Fruit fly (Drosophila melanogaster): ENCODE measurements around the gene Tre1.

Gene Tre1

dm6 chrX:5678178-5678470, 1.7 kb downstream of the Tre1 start:
- TF ChIP-seq sv (GFP tag; optimal IDR thresholded peaks at IDR 0.05) (peak; percentile 4), br (GFP tag; optimal IDR thresholded peaks at IDR 0.05) (no peak)

dm6 chrX:5677400-5678177, 2.2 kb downstream of the Tre1 start:
- TF ChIP-seq Abd-B (GFP tag; optimal IDR thresholded peaks at IDR 0.05) (no peak), Jra (GFP tag; optimal IDR thresholded peaks at IDR 0.05) (peak; percentile 60), ey (GFP tag; optimal IDR thresholded peaks at IDR 0.05) (peak; percentile 11), rgr (GFP tag; optimal IDR thresholded peaks at IDR 0.05) (peak; percentile 52), CG9705 (GFP tag; optimal IDR thresholded peaks at IDR 0.05) (peak; percentile 48), N (GFP tag; optimal IDR thresholded peaks at IDR 0.05) (no peak), Hr78 (GFP tag; optimal IDR thresholded peaks at IDR 0.05) (no peak), CG32264 (GFP tag; optimal IDR thresholded peaks at IDR 0.05) (no peak), sage (GFP tag; optimal IDR thresholded peaks at IDR 0.05) (peak; percentile 8), pan (optimal IDR thresholded peaks at IDR 0.05) (no peak), dsf (GFP tag; optimal IDR thresholded peaks at IDR 0.05; ENCODE audit: borderline replicate concordance) (peak; percentile 33), Sp1 (GFP tag; optimal IDR thresholded peaks at IDR 0.05) (peak; percentile 70), jim (GFP tag; optimal IDR thresholded peaks at IDR 0.05) (no peak), woc (GFP tag; optimal IDR thresholded peaks at IDR 0.05) (no peak), dmrt93B (GFP tag; optimal IDR thresholded peaks at IDR 0.05) (peak; percentile 30), psq (GFP tag; optimal IDR thresholded peaks at IDR 0.05) (peak; percentile 52), fru (GFP tag; optimal IDR thresholded peaks at IDR 0.05) (peak; percentile 36), brk (GFP tag; optimal IDR thresholded peaks at IDR 0.05) (no peak), OdsH (GFP tag; optimal IDR thresholded peaks at IDR 0.05) (peak; percentile 57), CrebA (GFP tag; optimal IDR thresholded peaks at IDR 0.05; ENCODE audit: borderline replicate concordance) (no peak), Dfd (GFP tag; optimal IDR thresholded peaks at IDR 0.05) (no peak), Myc (optimal IDR thresholded peaks at IDR 0.05) (no peak), Hnf4 (GFP tag; optimal IDR thresholded peaks at IDR 0.05) (peak; percentile 73), tai (GFP tag; optimal IDR thresholded peaks at IDR 0.05) (no peak), sv (GFP tag; optimal IDR thresholded peaks at IDR 0.05) (peak; percentile 77), HLH106 (tag; optimal IDR thresholded peaks at IDR 0.05) (peak; percentile 8), h (GFP tag; optimal IDR thresholded peaks at IDR 0.05) (peak; percentile 66), GATAd (GFP tag; optimal IDR thresholded peaks at IDR 0.05) (peak; percentile 28), usp (GFP tag; optimal IDR thresholded peaks at IDR 0.05) (no peak), foxo (GFP tag; optimal IDR thresholded peaks at IDR 0.05) (peak in 1 of 2 experiments; percentile 59), Rel (GFP tag; optimal IDR thresholded peaks at IDR 0.05) (no peak), Rel (tag; optimal IDR thresholded peaks at IDR 0.05) (no peak), br (GFP tag; optimal IDR thresholded peaks at IDR 0.05) (peak; percentile 63), dl (GFP tag; optimal IDR thresholded peaks at IDR 0.05; ENCODE audit: insufficient read depth in 1 of 2, partially characterized antibody in 2 of 2) (no peak), Vsx2 (GFP tag; optimal IDR thresholded peaks at IDR 0.05; ENCODE audit: partially characterized antibody) (no peak), Hr83 (GFP tag; optimal IDR thresholded peaks at IDR 0.05; ENCODE audit: poor library complexity, severe bottlenecking) (peak; percentile 70), lola (GFP tag; optimal IDR thresholded peaks at IDR 0.05) (no peak), Mio (GFP tag; optimal IDR thresholded peaks at IDR 0.05) (no peak), Dif (GFP tag; optimal IDR thresholded peaks at IDR 0.05; ENCODE audit: partially characterized antibody) (no peak)

dm6 chrX:5676855-5677254, 2.9 kb downstream of the Tre1 start:
- TF ChIP-seq lola (GFP tag; optimal IDR thresholded peaks at IDR 0.05) (no peak), Rel (GFP tag; optimal IDR thresholded peaks at IDR 0.05) (no peak), Rel (tag; optimal IDR thresholded peaks at IDR 0.05) (peak; percentile 85)
